Fruit fly (Drosophila melanogaster) whole organism, embryonic: ENCODE data around the gene CG2021.

ENCODE experiments used
- Abd-B ChIP-seq: fragments of 200-800 bp; sonication (Bioruptor generic); optimal IDR thresholded peaks from 2 replicates; lab custom pipeline; 2018; ENCODE audit warnings: missing biosample characterization, mild to moderate bottlenecking, missing genetic modification characterization, moderate library complexity
- Antp ChIP-seq: fragments of 200-800 bp; sonication (Bioruptor generic); optimal IDR thresholded peaks from 3 replicates; lab custom pipeline; 2016; ENCODE audit warnings: missing biosample characterization, missing genetic modification characterization
- Atf6 ChIP-seq: fragments of 200-800 bp; sonication (Bioruptor generic); IDR thresholded peaks from 2 replicates; pipeline ENCODE4 v1.3.6; 2022; ENCODE audit warnings: missing biosample characterization, missing genetic modification characterization
- Awh ChIP-seq: fragments of 200-800 bp; sonication (Bioruptor generic); IDR thresholded peaks from 2 replicates; pipeline ENCODE4, ENCODE4 v1.3.6; 2022; ENCODE audit warnings: missing biosample characterization, missing genetic modification characterization
- Bteb2 ChIP-seq: fragments of 200-800 bp; sonication (Bioruptor generic); optimal IDR thresholded peaks from 2 replicates; lab custom pipeline; 2016; ENCODE audit warnings: missing biosample characterization, missing genetic modification characterization
- CG11456 ChIP-seq: fragments of 200-800 bp; sonication (Bioruptor generic); IDR thresholded peaks from 3 replicates; pipeline ENCODE4 v1.3.6; 2022; ENCODE audit warnings: missing biosample characterization, missing genetic modification characterization
- CG14014 ChIP-seq: fragments of 200-800 bp; sonication (Bioruptor generic); IDR thresholded peaks from 2 replicates; pipeline ENCODE4 v1.3.6; 2022; ENCODE audit warnings: missing biosample characterization, missing genetic modification characterization
- CG15011 ChIP-seq: fragments of 200-800 bp; sonication (Bioruptor generic); optimal IDR thresholded peaks from 3 replicates; lab custom pipeline; 2018; ENCODE audit warnings: missing biosample characterization, mild to moderate bottlenecking, missing genetic modification characterization
- CG1647 ChIP-seq: fragments of 200-800 bp; sonication (Bioruptor generic); optimal IDR thresholded peaks from 3 replicates; lab custom pipeline; 2016; ENCODE audit warnings: missing biosample characterization, missing genetic modification characterization
- CG17361 ChIP-seq: fragments of 200-800 bp; sonication (Bioruptor generic); IDR thresholded peaks from 3 replicates; pipeline ENCODE4 v1.3.6; 2022; ENCODE audit warnings: missing biosample characterization, missing genetic modification characterization
- CG17385 ChIP-seq: fragments of 200-800 bp; sonication (Bioruptor generic); optimal IDR thresholded peaks from 3 replicates; lab custom pipeline; 2018; ENCODE audit warnings: missing biosample characterization, mild to moderate bottlenecking, missing genetic modification characterization
- CG17568 ChIP-seq: fragments of 200-800 bp; sonication (Bioruptor generic); optimal IDR thresholded peaks from 2 replicates; lab custom pipeline; 2018; ENCODE audit warnings: missing biosample characterization, mild to moderate bottlenecking, missing genetic modification characterization, moderate library complexity
- CG18262 ChIP-seq: fragments of 200-800 bp; optimal IDR thresholded peaks from 3 replicates; lab custom pipeline; 2019; ENCODE audit warnings: missing biosample characterization, mild to moderate bottlenecking, missing genetic modification characterization, moderate library complexity
- CG2202 ChIP-seq: fragments of 200-800 bp; sonication (Bioruptor generic); optimal IDR thresholded peaks from 2 replicates; lab custom pipeline; 2018; ENCODE audit warnings: missing biosample characterization, mild to moderate bottlenecking, missing genetic modification characterization
- CG30403 ChIP-seq: fragments of 200-800 bp; sonication (Bioruptor generic); optimal IDR thresholded peaks from 3 replicates; lab custom pipeline; 2016; ENCODE audit warnings: missing biosample characterization, missing genetic modification characterization
- CG33557 ChIP-seq: fragments of 200-800 bp; sonication (Bioruptor generic); optimal IDR thresholded peaks from 2 replicates; lab custom pipeline; 2019; ENCODE audit warnings: missing biosample characterization, mild to moderate bottlenecking, missing genetic modification characterization, moderate library complexity
- CG3726 ChIP-seq: fragments of 200-800 bp; sonication (Bioruptor generic); IDR thresholded peaks from 3 replicates; pipeline ENCODE4, ENCODE4 v1.3.6; 2022; ENCODE audit warnings: missing biosample characterization, missing genetic modification characterization
- CG3995 ChIP-seq: fragments of 200-800 bp; sonication (Bioruptor generic); optimal IDR thresholded peaks from 3 replicates; lab custom pipeline; 2016; ENCODE audit warnings: missing biosample characterization, missing genetic modification characterization
- CG42726 ChIP-seq: fragments of 200-800 bp; sonication (Bioruptor generic); IDR thresholded peaks from 2 replicates; pipeline ENCODE4 v1.3.6; 2022; ENCODE audit warnings: missing biosample characterization, missing genetic modification characterization; ENCODE audit not compliant: partially characterized antibody
- CG4617 ChIP-seq: fragments of 200-800 bp; sonication (Bioruptor generic); optimal IDR thresholded peaks from 3 replicates; lab custom pipeline; 2016; ENCODE audit warnings: missing biosample characterization, missing genetic modification characterization, borderline replicate concordance
- CG6272 ChIP-seq: fragments of 200-800 bp; sonication (Bioruptor generic); IDR thresholded peaks from 2 replicates; pipeline ENCODE4 v1.3.6; 2022; ENCODE audit warnings: missing biosample characterization, missing genetic modification characterization
- CG8478 ChIP-seq: fragments of >200 bp; optimal IDR thresholded peaks from 2 replicates; lab custom pipeline; 2018
- CG8924 ChIP-seq: fragments of 200-800 bp; optimal IDR thresholded peaks from 3 replicates; lab custom pipeline; 2019; ENCODE audit warnings: missing biosample characterization, mild to moderate bottlenecking, missing genetic modification characterization, moderate library complexity
- CG9437 ChIP-seq: fragments of 200-800 bp; sonication (Bioruptor generic); optimal IDR thresholded peaks from 2 replicates; lab custom pipeline; 2018; ENCODE audit warnings: missing biosample characterization, mild to moderate bottlenecking, missing genetic modification characterization
- Fer3 ChIP-seq: fragments of 200-800 bp; sonication (Bioruptor generic); optimal IDR thresholded peaks from 2 replicates; lab custom pipeline; 2018; ENCODE audit warnings: missing biosample characterization, mild to moderate bottlenecking, missing genetic modification characterization, moderate library complexity
- Gug ChIP-seq: fragments of 200-800 bp; sonication (Bioruptor generic); IDR thresholded peaks from 4 replicates; pipeline ENCODE4 v1.3.6; 2022; ENCODE audit warnings: missing biosample characterization, missing genetic modification characterization
- HHEX ChIP-seq: fragments of 200-800 bp; sonication (Bioruptor generic); optimal IDR thresholded peaks from 3 replicates; lab custom pipeline; 2017; ENCODE audit warnings: missing biosample characterization, mild to moderate bottlenecking, missing genetic modification characterization, missing genetic modification reagents
- MBD-R2 ChIP-seq: fragments of 200-800 bp; sonication (Bioruptor generic); IDR thresholded peaks from 2 replicates; pipeline ENCODE4 v1.3.6; 2022; ENCODE audit warnings: missing biosample characterization, missing genetic modification characterization
- Med ChIP-seq: fragments of 200-800 bp; sonication (Bioruptor generic); peaks from one replicate; lab custom pipeline; 2016; ENCODE audit warnings: missing biosample characterization, missing genetic modification characterization, mild to moderate bottlenecking, inconsistent platforms, moderate library complexity
- NFAT ChIP-seq: fragments of 200-800 bp; sonication (Bioruptor generic); IDR thresholded peaks from 2 replicates; pipeline ENCODE4 v1.3.6; 2022; ENCODE audit warnings: missing biosample characterization, missing genetic modification characterization
- Sox102F ChIP-seq: fragments of 200-800 bp; sonication (Bioruptor generic); optimal IDR thresholded peaks from 2 replicates; lab custom pipeline; 2018; ENCODE audit warnings: missing biosample characterization, mild to moderate bottlenecking, missing genetic modification characterization, moderate library complexity
- Sry-δ ChIP-seq: fragments of 200-800 bp; sonication (Bioruptor generic); optimal IDR thresholded peaks from 2 replicates; lab custom pipeline; 2016; ENCODE audit warnings: missing biosample characterization, missing genetic modification characterization
- bab2 ChIP-seq: fragments of 200-800 bp; sonication (Bioruptor generic); optimal IDR thresholded peaks from 2 replicates; lab custom pipeline; 2016; ENCODE audit warnings: missing biosample characterization, missing genetic modification characterization
- crp ChIP-seq, 2 experiments: fragments of 200-800 bp; sonication (Bioruptor generic); optimal IDR thresholded peaks; 2 replicates in 1 of 2; 3 replicates in 1 of 2; lab custom pipeline; 2017; ENCODE audit warnings: missing biosample characterization in 2 of 2, missing genetic modification characterization in 2 of 2, mild to moderate bottlenecking in 1 of 2, moderate library complexity in 1 of 2
- ewg ChIP-seq: fragments of 200-800 bp; sonication (Bioruptor generic); optimal IDR thresholded peaks from 3 replicates; lab custom pipeline; 2017; ENCODE audit warnings: mild to moderate bottlenecking, missing biosample characterization, missing genetic modification reagents, missing genetic modification characterization
- gsb-n ChIP-seq: fragments of 200-800 bp; sonication (Bioruptor generic); optimal IDR thresholded peaks from 3 replicates; lab custom pipeline; 2018; ENCODE audit warnings: missing biosample characterization, mild to moderate bottlenecking, missing genetic modification characterization
- hb ChIP-seq: fragments of 200-800 bp; sonication (Bioruptor generic); IDR thresholded peaks from 3 replicates; pipeline ENCODE4 v1.3.6; 2022; ENCODE audit warnings: missing biosample characterization, missing genetic modification characterization; ENCODE audit not compliant: partially characterized antibody
- lmd ChIP-seq: fragments of 200-800 bp; sonication (Bioruptor generic); IDR thresholded peaks from 2 replicates; pipeline ENCODE4 v1.3.6; 2022; ENCODE audit warnings: missing biosample characterization, missing genetic modification characterization
- maf-S ChIP-seq: fragments of 200-800 bp; sonication (Bioruptor generic); optimal IDR thresholded peaks from 2 replicates; lab custom pipeline; 2016; ENCODE audit warnings: missing biosample characterization, missing genetic modification characterization
- pb ChIP-seq: fragments of 200-800 bp; sonication (Bioruptor generic); optimal IDR thresholded peaks from 3 replicates; lab custom pipeline; 2016; ENCODE audit warnings: missing biosample characterization, missing genetic modification characterization
- phol ChIP-seq: fragments of 200-800 bp; sonication (Bioruptor generic); optimal IDR thresholded peaks from 3 replicates; lab custom pipeline; 2018; ENCODE audit warnings: missing biosample characterization, mild to moderate bottlenecking, missing genetic modification characterization, moderate library complexity
- pita ChIP-seq: fragments of 200-800 bp; sonication (Bioruptor generic); optimal IDR thresholded peaks from 2 replicates; lab custom pipeline; 2017; ENCODE audit warnings: missing biosample characterization, mild to moderate bottlenecking, missing genetic modification characterization
- rib ChIP-seq: fragments of 200-800 bp; sonication (Bioruptor generic); IDR thresholded peaks from 2 replicates; pipeline ENCODE4 v1.3.6; 2022; ENCODE audit warnings: missing biosample characterization, missing genetic modification characterization
- ro ChIP-seq: fragments of 200-800 bp; sonication (Bioruptor generic); IDR thresholded peaks from 2 replicates; pipeline ENCODE4 v1.3.6; 2022; ENCODE audit warnings: missing biosample characterization, missing genetic modification characterization
- row ChIP-seq: fragments of 200-800 bp; sonication (Bioruptor generic); IDR thresholded peaks from 3 replicates; pipeline ENCODE4 v1.3.6; 2022; ENCODE audit warnings: missing biosample characterization, missing genetic modification characterization
- seq ChIP-seq: fragments of 200-800 bp; sonication (Bioruptor generic); IDR thresholded peaks from 2 replicates; pipeline ENCODE4 v1.3.6; 2022; ENCODE audit warnings: missing biosample characterization, missing genetic modification characterization
- shn ChIP-seq: fragments of 200-800 bp; sonication (Bioruptor generic); optimal IDR thresholded peaks from 3 replicates; lab custom pipeline; 2016; ENCODE audit warnings: missing biosample characterization, missing genetic modification characterization
- ssp ChIP-seq: fragments of 200-800 bp; sonication (Bioruptor generic); IDR thresholded peaks from 2 replicates; pipeline ENCODE4 v1.3.6; 2022; ENCODE audit warnings: missing biosample characterization, missing genetic modification characterization
- tio ChIP-seq: fragments of 200-800 bp; sonication (Bioruptor generic); optimal IDR thresholded peaks from 2 replicates; lab custom pipeline; 2017; ENCODE audit warnings: missing biosample characterization, missing genetic modification characterization, inconsistent platforms
- trem ChIP-seq: fragments of 200-800 bp; optimal IDR thresholded peaks from 3 replicates; lab custom pipeline; 2019; ENCODE audit warnings: missing biosample characterization, mild to moderate bottlenecking, missing genetic modification characterization, moderate library complexity
- vvl ChIP-seq: fragments of 200-800 bp; sonication (Bioruptor generic); IDR thresholded peaks from 2 replicates; pipeline ENCODE4 v1.3.6; 2022; ENCODE audit warnings: missing biosample characterization, missing genetic modification characterization
- z ChIP-seq: fragments of 200-800 bp; sonication (Bioruptor generic); IDR thresholded peaks from 3 replicates; pipeline ENCODE4 v1.3.6; 2022; ENCODE audit warnings: missing biosample characterization, missing genetic modification characterization

CG2021 gene

dm6 chr3L:1730873-1731272, 46.3 kb downstream of the CG2021 start, which contains the start of gene drpr (continued):
- TF ChIP-seq maf-S: peak; percentile 18
- TF ChIP-seq Fer3: no peak
- peak; percentile 48 for TF ChIP-seq CG17385 (GFP tag; lab: Kevin White, UChicago)
- TF ChIP-seq CG14014 (GFP tag; lab: Robert Waterston, UW): peak; percentile 11; the same call in 1 of the 2 replicates
- peak; percentile 42 for TF ChIP-seq CG18262 (tag; lab: Kevin White, UChicago)
- no peak for TF ChIP-seq pb (GFP tag; lab: Kevin White, UChicago)
- TF ChIP-seq pita (GFP tag; lab: Kevin White, UChicago): no peak
- TF ChIP-seq Awh (GFP tag; lab: Robert Waterston, UW): no peak
- TF ChIP-seq z: peak; percentile 78
- peak; percentile 73 for TF ChIP-seq CG17568 (GFP tag; lab: Kevin White, UChicago)
- no peak for TF ChIP-seq gsb-n (tag; lab: Kevin White, UChicago)
- no peak for TF ChIP-seq tio
- no peak for TF ChIP-seq seq (GFP tag; lab: Robert Waterston, UW)
- TF ChIP-seq CG2202 (tag; lab: Kevin White, UChicago): peak; percentile 6
- TF ChIP-seq rib: 0 out of 2 replicates have a peak, but pooled peaks have one; percentile 33
- no peak for TF ChIP-seq hb (GFP tag; lab: Robert Waterston, UW)
- TF ChIP-seq Sry-δ (GFP tag; lab: Kevin White, UChicago): peak; percentile 32
- TF ChIP-seq CG42726: peak; percentile 46; the same call in 1 of the 2 replicates
- no peak for TF ChIP-seq CG8478
- no peak for TF ChIP-seq shn (GFP tag; lab: Kevin White, UChicago)
- peak; percentile 90 for TF ChIP-seq Med (GFP tag; lab: Kevin White, UChicago)
- no peak for TF ChIP-seq CG3726 (GFP tag; lab: Robert Waterston, UW)
- TF ChIP-seq crp (GFP tag; optimal IDR thresholded peaks at IDR 0.05; lab: Kevin White, UChicago): no peak
- TF ChIP-seq CG9437: no peak
- peak; percentile 26; the same call in 1 of the 3 replicates for TF ChIP-seq CG17361 (GFP tag; lab: Robert Waterston, UW)
- TF ChIP-seq CG8924 (tag; lab: Kevin White, UChicago): peak; percentile 78
- peak; percentile 13 for TF ChIP-seq CG33557
- TF ChIP-seq Gug (GFP tag; lab: Robert Waterston, UW): no peak
- no peak for TF ChIP-seq CG15011 (GFP tag; lab: Kevin White, UChicago)
- peak; percentile 64 for TF ChIP-seq ewg (GFP tag; lab: Kevin White, UChicago)
- no peak for TF ChIP-seq CG30403 (GFP tag; lab: Kevin White, UChicago)
- TF ChIP-seq phol (tag; lab: Kevin White, UChicago): peak; percentile 20
- no peak for TF ChIP-seq Atf6 (GFP tag; lab: Robert Waterston, UW)
- TF ChIP-seq lmd (GFP tag; lab: Robert Waterston, UW): no peak
- peak; percentile 99 for TF ChIP-seq CG3995 (GFP tag; lab: Kevin White, UChicago)
- peak; percentile 61 for TF ChIP-seq vvl (GFP tag; lab: Robert Waterston, UW)
- TF ChIP-seq Bteb2 (GFP tag; lab: Kevin White, UChicago): no peak
- TF ChIP-seq trem (tag; lab: Kevin White, UChicago): peak; percentile 54
- TF ChIP-seq CG1647 (GFP tag; lab: Kevin White, UChicago): no peak
- no peak for TF ChIP-seq CG6272 (GFP tag; lab: Robert Waterston, UW)
- TF ChIP-seq CG4617: peak; percentile 60
- peak; percentile 40; the same call in 1 of the 2 replicates for TF ChIP-seq NFAT (GFP tag; lab: Robert Waterston, UW)
- TF ChIP-seq Sox102F (GFP tag; lab: Kevin White, UChicago): no peak
- no peak for TF ChIP-seq Antp (GFP tag; lab: Kevin White, UChicago)
- TF ChIP-seq row (GFP tag; lab: Robert Waterston, UW): peak; percentile 79
- TF ChIP-seq Abd-B (GFP tag; lab: Kevin White, UChicago): no peak
- TF ChIP-seq CG11456 (GFP tag; lab: Robert Waterston, UW): no peak
- TF ChIP-seq MBD-R2 (GFP tag; lab: Robert Waterston, UW): peak; percentile 86
- no peak for TF ChIP-seq ro (GFP tag; lab: Robert Waterston, UW)
- peak; percentile 41 for TF ChIP-seq HHEX
- TF ChIP-seq ssp: no peak
- TF ChIP-seq bab2 (GFP tag; lab: Kevin White, UChicago): no peak
